Worm (Caenorhabditis elegans) whole organism, L4/young adult: Measurements from ENCODE around the gene hrg-2.
"Not testable (repeated sequence)": the region's sequence is repeated elsewhere in the genome, so short reads cannot be mapped to it uniquely, and the experiment has no call there.

Experiments
- W03F9.2 ChIP-seq: fragments of 150-350 bp; optimal IDR thresholded peaks from 2 replicates; lab custom pipeline; 2014; ENCODE audit warnings: missing biosample characterization, missing genetic modification characterization
- dao-5 ChIP-seq: sonication (generic microtip); optimal IDR thresholded peaks from 2 replicates; lab custom pipeline; 2016; ENCODE audit warnings: missing genotype, missing genetic modification characterization, moderate library complexity, missing compliant biosample characterization
- him-1 ChIP-seq: sonication (generic microtip); optimal IDR thresholded peaks from 2 replicates; lab custom pipeline; 2016; ENCODE audit warnings: missing genotype, missing genetic modification reagents, missing genetic modification characterization, missing compliant biosample characterization

DNA sequence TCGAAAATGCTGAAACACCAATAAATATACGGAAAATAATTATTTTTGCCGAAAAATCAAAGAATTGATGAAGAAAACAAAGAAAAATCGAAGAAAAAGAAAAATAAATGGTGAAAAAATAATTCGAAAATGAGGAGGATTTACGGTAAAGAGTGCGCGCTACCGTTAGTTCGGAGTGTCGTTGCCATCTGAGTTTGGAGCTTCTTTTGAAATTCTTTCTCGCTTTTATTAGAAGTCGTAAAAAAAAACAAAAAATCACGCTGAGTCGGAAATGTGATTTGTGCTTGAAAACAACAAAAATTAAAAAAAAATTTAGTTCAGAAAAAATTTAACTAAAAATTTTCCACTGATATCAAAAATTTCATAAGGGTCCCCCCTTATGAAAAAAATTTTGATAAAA lies 36.1 kb downstream of the hrg-2 start, which contains the start of gene F23H12.10:
- not testable (repeated sequence) for TF ChIP-seq him-1, dao-5, W03F9.2 (tag; lab: Kevin White, UChicago)
